Fruit fly (Drosophila melanogaster) whole organism, embryonic: ENCODE results near the gene Ipo9.

Source experiments
- Adf1 ChIP-seq: fragments of 200-800 bp; sonication (Bioruptor generic); IDR thresholded peaks from 2 replicates; pipeline ENCODE4 v1.3.6; 2022; ENCODE audit warnings: missing biosample characterization, missing genetic modification characterization
- Bteb2 ChIP-seq: fragments of 200-800 bp; sonication (Bioruptor generic); optimal IDR thresholded peaks from 2 replicates; lab custom pipeline; 2016; ENCODE audit warnings: missing biosample characterization, missing genetic modification characterization
- CG11696 ChIP-seq: fragments of 200-800 bp; sonication (Bioruptor generic); IDR thresholded peaks from 2 replicates; pipeline ENCODE4 v1.3.6; 2022; ENCODE audit warnings: missing biosample characterization, missing genetic modification characterization
- CG12104 ChIP-seq: fragments of 200-800 bp; sonication (Bioruptor generic); optimal IDR thresholded peaks from 3 replicates; lab custom pipeline; 2016; ENCODE audit warnings: missing biosample characterization, missing genetic modification characterization
- CG12155 ChIP-seq: fragments of 200-800 bp; sonication (Bioruptor generic); optimal IDR thresholded peaks from 3 replicates; lab custom pipeline; 2016; ENCODE audit warnings: missing biosample characterization, missing genetic modification characterization
- CG12219 ChIP-seq: fragments of 200-800 bp; sonication (Bioruptor generic); optimal IDR thresholded peaks from 3 replicates; lab custom pipeline; 2018; ENCODE audit warnings: missing biosample characterization, mild to moderate bottlenecking, missing genetic modification characterization
- CG13424 ChIP-seq: fragments of 200-800 bp; sonication (Bioruptor generic); optimal IDR thresholded peaks from 2 replicates; lab custom pipeline; 2019; ENCODE audit warnings: missing biosample characterization, mild to moderate bottlenecking, missing genetic modification characterization, moderate library complexity
- CG13894 ChIP-seq: fragments of 200-800 bp; sonication (Bioruptor generic); optimal IDR thresholded peaks from 3 replicates; lab custom pipeline; 2018; ENCODE audit warnings: missing biosample characterization, mild to moderate bottlenecking, missing genetic modification characterization, moderate library complexity
- CG1602 ChIP-seq: fragments of 200-800 bp; sonication (Bioruptor generic); optimal IDR thresholded peaks from 3 replicates; lab custom pipeline; 2016; ENCODE audit warnings: missing biosample characterization, missing genetic modification characterization
- CG17802 ChIP-seq: fragments of 200-800 bp; sonication (Bioruptor generic); optimal IDR thresholded peaks from 2 replicates; lab custom pipeline; 2018; ENCODE audit warnings: missing biosample characterization, mild to moderate bottlenecking, missing genetic modification characterization, moderate library complexity
- CG17912 ChIP-seq: fragments of 200-800 bp; sonication (Bioruptor generic); optimal IDR thresholded peaks from 2 replicates; lab custom pipeline; 2018; ENCODE audit warnings: missing biosample characterization, mild to moderate bottlenecking, missing genetic modification characterization
- CG1832 ChIP-seq: fragments of 200-800 bp; sonication (Bioruptor generic); optimal IDR thresholded peaks from 2 replicates; lab custom pipeline; 2017; ENCODE audit warnings: missing biosample characterization, mild to moderate bottlenecking, missing genetic modification characterization, inconsistent platforms
- CG18619 ChIP-seq: fragments of 200-800 bp; sonication (Bioruptor generic); optimal IDR thresholded peaks from 3 replicates; lab custom pipeline; 2017; ENCODE audit warnings: missing biosample characterization, mild to moderate bottlenecking, missing genetic modification characterization
- CG3281 ChIP-seq: fragments of 200-800 bp; sonication (Bioruptor generic); optimal IDR thresholded peaks from 3 replicates; lab custom pipeline; 2017; ENCODE audit warnings: missing biosample characterization, mild to moderate bottlenecking, missing genetic modification characterization
- CG34422 ChIP-seq: fragments of 200-800 bp; sonication (Bioruptor generic); IDR thresholded peaks from 3 replicates; pipeline ENCODE4 v1.3.6; 2022; ENCODE audit warnings: missing biosample characterization, missing genetic modification characterization
- CG4424 ChIP-seq: fragments of 200-800 bp; sonication (Bioruptor generic); optimal IDR thresholded peaks from 3 replicates; lab custom pipeline; 2016; ENCODE audit warnings: missing biosample characterization, missing genetic modification characterization
- CG8281 ChIP-seq: fragments of 200-800 bp; sonication (Bioruptor generic); optimal IDR thresholded peaks from 2 replicates; lab custom pipeline; 2018; ENCODE audit warnings: missing biosample characterization, mild to moderate bottlenecking, missing genetic modification characterization, moderate library complexity
- CG8944 ChIP-seq: fragments of 200-800 bp; sonication (Bioruptor generic); optimal IDR thresholded peaks from 3 replicates; lab custom pipeline; 2016; ENCODE audit warnings: missing biosample characterization, missing genetic modification characterization
- CG9727 ChIP-seq: fragments of 200-800 bp; sonication (Bioruptor generic); optimal IDR thresholded peaks from 3 replicates; lab custom pipeline; 2017; ENCODE audit warnings: missing biosample characterization, mild to moderate bottlenecking, missing genetic modification characterization
- Camta ChIP-seq: fragments of 200-800 bp; sonication (Bioruptor generic); optimal IDR thresholded peaks from 2 replicates; lab custom pipeline; 2016; ENCODE audit warnings: missing biosample characterization, missing genetic modification characterization
- D ChIP-seq, 2 experiments: fragments of 200-800 bp in 1 of 2; fragments of >200 bp in 1 of 2; sonication (Bioruptor generic) in 1 of 2; optimal IDR thresholded peaks; 2 replicates in 1 of 2; 3 replicates in 1 of 2; lab custom pipeline; 2017; ENCODE audit warnings: mild to moderate bottlenecking in 1 of 2, missing biosample characterization in 1 of 2, missing genetic modification characterization in 1 of 2, missing genetic modification reagents in 1 of 2
- Dfd ChIP-seq, 2 experiments: fragments of >200 bp; optimal IDR thresholded peaks; 2 replicates each; lab custom pipeline; 2017; ENCODE audit warnings: missing biosample characterization in 2 of 2, missing genetic modification characterization in 2 of 2
- Dip3 ChIP-seq: fragments of 200-800 bp; sonication (Bioruptor generic); optimal IDR thresholded peaks from 3 replicates; lab custom pipeline; 2016; ENCODE audit warnings: missing biosample characterization, missing genetic modification characterization
- Dll ChIP-seq: fragments of 200-800 bp; sonication (Bioruptor generic); IDR thresholded peaks from 4 replicates; pipeline ENCODE4 v1.3.6; 2022; ENCODE audit warnings: missing biosample characterization, missing genetic modification characterization; ENCODE audit not compliant: partially characterized antibody
- Fer1 ChIP-seq: fragments of 200-800 bp; sonication (Bioruptor generic); optimal IDR thresholded peaks from 2 replicates; lab custom pipeline; 2017; ENCODE audit warnings: missing biosample characterization, mild to moderate bottlenecking, missing genetic modification characterization
- HHEX ChIP-seq: fragments of 200-800 bp; sonication (Bioruptor generic); optimal IDR thresholded peaks from 3 replicates; lab custom pipeline; 2017; ENCODE audit warnings: missing biosample characterization, mild to moderate bottlenecking, missing genetic modification characterization, missing genetic modification reagents
- HLH3B ChIP-seq: fragments of 200-800 bp; sonication (Bioruptor generic); IDR thresholded peaks from 2 replicates; pipeline ENCODE4 v1.3.6; 2022; ENCODE audit warnings: missing biosample characterization, missing genetic modification characterization
- MBD-R2 ChIP-seq: fragments of 200-800 bp; sonication (Bioruptor generic); IDR thresholded peaks from 2 replicates; pipeline ENCODE4 v1.3.6; 2022; ENCODE audit warnings: missing biosample characterization, missing genetic modification characterization
- Mad ChIP-seq: fragments of 200-800 bp; sonication (Bioruptor generic); optimal IDR thresholded peaks from 2 replicates; lab custom pipeline; 2016; ENCODE audit warnings: missing biosample characterization, missing genetic modification characterization
- Nf-YB ChIP-seq: fragments of 200-800 bp; sonication (Bioruptor generic); optimal IDR thresholded peaks from 3 replicates; lab custom pipeline; 2019; ENCODE audit warnings: missing biosample characterization, mild to moderate bottlenecking, missing genetic modification characterization, moderate library complexity
- Side ChIP-seq: fragments of 200-800 bp; sonication (Bioruptor generic); optimal IDR thresholded peaks from 2 replicates; lab custom pipeline; 2016; ENCODE audit warnings: missing biosample characterization, missing genetic modification characterization
- ac ChIP-seq: fragments of 200-800 bp; sonication (Bioruptor generic); optimal IDR thresholded peaks from 3 replicates; lab custom pipeline; 2017; ENCODE audit warnings: missing biosample characterization, mild to moderate bottlenecking, missing genetic modification characterization
- bbx ChIP-seq: fragments of 200-800 bp; sonication (Bioruptor generic); IDR thresholded peaks from 2 replicates; pipeline ENCODE4 v1.3.6; 2022; ENCODE audit warnings: missing biosample characterization, missing genetic modification characterization; ENCODE audit not compliant: partially characterized antibody
- bigmax ChIP-seq: fragments of 200-800 bp; sonication (Bioruptor generic); optimal IDR thresholded peaks from 2 replicates; lab custom pipeline; 2018; ENCODE audit warnings: missing biosample characterization, mild to moderate bottlenecking, missing genetic modification characterization
- croc ChIP-seq: fragments of 200-800 bp; sonication (Bioruptor generic); conservative IDR thresholded peaks from 3 replicates; pipeline ENCODE4 v1.3.6; 2022; ENCODE audit warnings: missing biosample characterization, missing genetic modification characterization
- crol ChIP-seq: fragments of 200-800 bp; sonication (Bioruptor generic); IDR thresholded peaks from 2 replicates; pipeline ENCODE4 v1.3.6; 2022; ENCODE audit warnings: missing biosample characterization, missing genetic modification characterization
- dmrt99B ChIP-seq: fragments of 200-800 bp; sonication (Bioruptor generic); optimal IDR thresholded peaks from 2 replicates; lab custom pipeline; 2018; ENCODE audit warnings: missing biosample characterization, mild to moderate bottlenecking, missing genetic modification characterization, moderate library complexity
- fru ChIP-seq: fragments of >200 bp; optimal IDR thresholded peaks from 2 replicates; lab custom pipeline; 2017
- gcm ChIP-seq: fragments of 200-800 bp; sonication (Bioruptor generic); optimal IDR thresholded peaks from 2 replicates; lab custom pipeline; 2019; ENCODE audit warnings: missing biosample characterization, mild to moderate bottlenecking, missing genetic modification characterization, moderate library complexity
- her ChIP-seq: fragments of 200-800 bp; sonication (Bioruptor generic); optimal IDR thresholded peaks from 2 replicates; lab custom pipeline; 2016; ENCODE audit warnings: missing biosample characterization, missing genetic modification characterization
- ind ChIP-seq: fragments of 200-800 bp; sonication (Bioruptor generic); optimal IDR thresholded peaks from 3 replicates; lab custom pipeline; 2016; ENCODE audit warnings: missing biosample characterization, missing genetic modification characterization
- lilli ChIP-seq: fragments of 200-800 bp; sonication (Bioruptor generic); optimal IDR thresholded peaks from 3 replicates; lab custom pipeline; 2016; ENCODE audit warnings: missing biosample characterization, missing genetic modification characterization
- lmd ChIP-seq: fragments of 200-800 bp; sonication (Bioruptor generic); IDR thresholded peaks from 2 replicates; pipeline ENCODE4 v1.3.6; 2022; ENCODE audit warnings: missing biosample characterization, missing genetic modification characterization
- maf-S ChIP-seq: fragments of 200-800 bp; sonication (Bioruptor generic); optimal IDR thresholded peaks from 2 replicates; lab custom pipeline; 2016; ENCODE audit warnings: missing biosample characterization, missing genetic modification characterization
- p53 ChIP-seq: fragments of 200-800 bp; sonication (Bioruptor generic); optimal IDR thresholded peaks from 2 replicates; lab custom pipeline; 2016; ENCODE audit warnings: missing biosample characterization, missing genetic modification characterization
- rib ChIP-seq: fragments of 200-800 bp; sonication (Bioruptor generic); IDR thresholded peaks from 2 replicates; pipeline ENCODE4 v1.3.6; 2022; ENCODE audit warnings: missing biosample characterization, missing genetic modification characterization
- tap ChIP-seq: fragments of 200-800 bp; optimal IDR thresholded peaks from 3 replicates; lab custom pipeline; 2019; ENCODE audit warnings: missing biosample characterization, mild to moderate bottlenecking, missing genetic modification characterization, moderate library complexity
- tgo ChIP-seq: fragments of 200-800 bp; sonication (Bioruptor generic); IDR thresholded peaks from 3 replicates; pipeline ENCODE4 v1.3.6; 2022; ENCODE audit warnings: missing biosample characterization, missing genetic modification characterization
- ttk ChIP-seq: fragments of 200-800 bp; sonication (Bioruptor generic); IDR thresholded peaks from 2 replicates; pipeline ENCODE4 v2.1.2; 2022; ENCODE audit warnings: missing biosample characterization, missing genetic modification characterization
- twi ChIP-seq: fragments of 200-800 bp; optimal IDR thresholded peaks from 2 replicates; lab custom pipeline; 2019; ENCODE audit warnings: missing biosample characterization, mild to moderate bottlenecking, missing genetic modification characterization, moderate library complexity
- tx ChIP-seq: fragments of 200-800 bp; sonication (Bioruptor generic); optimal IDR thresholded peaks from 2 replicates; lab custom pipeline; 2016; ENCODE audit warnings: missing biosample characterization, missing genetic modification characterization

Ipo9 gene

DNA sequence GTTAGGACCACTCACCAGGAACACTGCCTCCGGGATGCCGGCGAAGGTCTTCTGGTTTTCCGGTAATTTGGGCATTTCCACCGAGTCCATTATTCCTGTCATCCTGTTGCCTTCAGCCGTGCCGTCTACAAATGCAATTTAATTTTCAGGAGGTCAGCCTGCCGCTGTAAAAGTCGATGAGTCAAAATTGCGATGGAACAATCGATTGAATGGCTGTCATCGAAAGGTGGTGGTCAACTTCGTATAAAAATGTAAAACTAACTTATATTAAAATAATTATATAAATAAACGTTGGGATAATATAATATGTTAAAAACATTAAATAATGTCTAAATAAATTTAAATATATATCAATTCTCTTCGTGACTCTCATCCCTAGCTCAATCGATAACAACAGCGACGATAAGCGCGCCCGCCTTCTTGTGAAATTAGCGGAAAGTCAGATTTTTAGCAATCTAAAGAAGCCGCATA, 2.6 kb upstream of the Ipo9 start, which contains the start of the genes mgr and Irbp (continued):
- TF ChIP-seq maf-S (GFP tag; lab: Kevin White, UChicago) (no peak), CG8281 (tag; lab: Kevin White, UChicago) (peak; percentile 58), CG34422 (peak; percentile 95), HHEX (GFP tag; lab: Kevin White, UChicago) (peak; percentile 89), lilli (GFP tag; lab: Kevin White, UChicago) (peak; percentile 86), bbx (peak; percentile 78), CG17802 (peak; percentile 59), Bteb2 (GFP tag; lab: Kevin White, UChicago) (peak; percentile 49), CG13424 (tag; lab: Kevin White, UChicago) (peak; percentile 94), Nf-YB (peak; percentile 73), Fer1 (GFP tag; lab: Kevin White, UChicago) (no peak), CG8944 (GFP tag; lab: Kevin White, UChicago) (no peak), tx (peak; percentile 4), p53 (GFP tag; lab: Kevin White, UChicago) (no peak), CG3281 (GFP tag; lab: Kevin White, UChicago) (no peak), Adf1 (GFP tag; lab: Robert Waterston, UW) (peak; percentile 76; the same call in 1 of the 2 replicates), CG4424 (GFP tag; lab: Kevin White, UChicago) (peak; percentile 90), dmrt99B (tag; lab: Kevin White, UChicago) (no peak), CG12104 (GFP tag; lab: Kevin White, UChicago) (peak; percentile 89), CG13894 (tag; lab: Kevin White, UChicago) (no peak), MBD-R2 (GFP tag; lab: Robert Waterston, UW) (peak; percentile 97), Dip3 (GFP tag; lab: Kevin White, UChicago) (peak; percentile 44), CG9727 (GFP tag; lab: Kevin White, UChicago) (peak; percentile 94), ind (GFP tag; lab: Kevin White, UChicago) (peak; percentile 88), CG11696 (GFP tag; lab: Robert Waterston, UW) (peak; percentile 80), bigmax (GFP tag; lab: Kevin White, UChicago) (peak; percentile 86), D (optimal IDR thresholded peaks at IDR 0.05; lab: Kevin White, UChicago) (no peak), D (GFP tag; optimal IDR thresholded peaks at IDR 0.05; lab: Kevin White, UChicago) (peak; percentile 83), her (no peak), tgo (GFP tag; lab: Robert Waterston, UW) (peak; percentile 96), Dfd (GFP tag; optimal IDR thresholded peaks at IDR 0.05; lab: Kevin White, UChicago) (no peak), HLH3B (GFP tag; lab: Robert Waterston, UW) (peak; percentile 95), fru (lab: Kevin White, UChicago) (no peak), Mad (GFP tag; lab: Kevin White, UChicago) (peak; percentile 35), CG17912 (GFP tag; lab: Kevin White, UChicago) (peak; percentile 34), croc (GFP tag; lab: Robert Waterston, UW) (peak; percentile 87), CG1602 (GFP tag; lab: Kevin White, UChicago) (peak; percentile 88), ac (peak; percentile 58), Side (no peak), CG1832 (no peak), tap (peak; percentile 88), gcm (GFP tag; lab: Kevin White, UChicago) (peak; percentile 93), Camta (peak; percentile 3), lmd (GFP tag; lab: Robert Waterston, UW) (peak; percentile 93), rib (peak; percentile 94), crol (GFP tag; lab: Robert Waterston, UW) (peak; percentile 68), CG12219 (GFP tag; lab: Kevin White, UChicago) (peak; percentile 72), CG18619 (GFP tag; lab: Kevin White, UChicago) (peak; percentile 86), Dll (GFP tag; lab: Robert Waterston, UW) (peak; percentile 93), twi (tag; lab: Kevin White, UChicago) (peak; percentile 87), ttk (GFP tag; lab: Robert Waterston, UW) (peak; percentile 93), CG12155 (GFP tag; lab: Kevin White, UChicago) (peak; percentile 87)
